Fruit fly (Drosophila melanogaster): ENCODE measurements around the gene ND-ACP.

ND-ACP gene

DNA sequence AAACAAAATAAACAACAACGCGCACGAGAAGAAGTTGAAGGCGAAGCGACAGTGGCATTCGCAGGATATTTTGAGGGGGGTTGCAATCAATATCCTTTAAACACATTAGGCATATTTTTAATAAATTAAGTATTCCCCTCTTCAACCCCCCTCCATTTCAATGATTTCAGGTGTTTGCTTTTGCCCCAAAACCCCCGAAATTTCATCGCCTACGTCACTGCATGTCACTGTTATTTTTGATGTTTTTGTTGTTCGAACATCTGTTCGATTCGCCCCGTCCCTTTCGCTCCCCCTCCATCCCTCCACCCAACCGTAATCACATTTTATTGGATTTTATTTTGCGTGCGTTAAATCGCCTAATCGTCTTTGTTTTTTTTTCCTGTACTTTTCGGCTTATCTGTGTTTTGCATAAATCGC lies 38.5 kb downstream of the ND-ACP start:
- peak; percentile 74 for TF ChIP-seq CG6792 (GFP tag; optimal IDR thresholded peaks at IDR 0.05)
- no peak for TF ChIP-seq dac (GFP tag; optimal IDR thresholded peaks at IDR 0.05)
- peak; percentile 1 for TF ChIP-seq CG1621 (tag; optimal IDR thresholded peaks at IDR 0.05)
- TF ChIP-seq CG16779 (tag; optimal IDR thresholded peaks at IDR 0.05) = no peak
- TF ChIP-seq Eip75B (GFP tag; optimal IDR thresholded peaks at IDR 0.05) = peak; percentile 67
- peak; percentile 83 for TF ChIP-seq esn (GFP tag; optimal IDR thresholded peaks at IDR 0.05)
- peak; percentile 37 for TF ChIP-seq Hr4 (GFP tag; optimal IDR thresholded peaks at IDR 0.05)
- peak; percentile 64 for TF ChIP-seq pdm3 (GFP tag; optimal IDR thresholded peaks at IDR 0.05)
- TF ChIP-seq Smox (GFP tag; optimal IDR thresholded peaks at IDR 0.05) = peak; percentile 71
- TF ChIP-seq Eip93F (GFP tag; optimal IDR thresholded peaks at IDR 0.05) = no peak
- peak; percentile 86 for TF ChIP-seq cyc (GFP tag; optimal IDR thresholded peaks at IDR 0.05)
- TF ChIP-seq CG4318 (GFP tag; optimal IDR thresholded peaks at IDR 0.05) = no peak
- TF ChIP-seq CG6163 (GFP tag; IDR thresholded peaks at IDR 0.05) = peak; percentile 88
- peak; percentile 43; the same call in 1 of the 2 replicates for TF ChIP-seq CG11294 (GFP tag; IDR thresholded peaks at IDR 0.05)
- peak; percentile 95 for TF ChIP-seq svp (GFP tag)
- TF ChIP-seq CG3919 (GFP tag; optimal IDR thresholded peaks at IDR 0.05) = peak; percentile 68
- TF ChIP-seq Eip78C (GFP tag) = peak; percentile 94
- TF ChIP-seq Sox102F (GFP tag; optimal IDR thresholded peaks at IDR 0.05) = peak; percentile 38
- TF ChIP-seq fkh (GFP tag; optimal IDR thresholded peaks at IDR 0.05) = peak; percentile 61
- peak; percentile 77 for TF ChIP-seq CG34406 (GFP tag; optimal IDR thresholded peaks at IDR 0.05)
- TF ChIP-seq Lpt (GFP tag; optimal IDR thresholded peaks at IDR 0.05) = no peak
- TF ChIP-seq Hr39 (GFP tag; optimal IDR thresholded peaks at IDR 0.05) = peak; percentile 89
- TF ChIP-seq CG8632 (GFP tag; optimal IDR thresholded peaks at IDR 0.05) = peak; percentile 74
- peak; percentile 15 for TF ChIP-seq fd59A (GFP tag; optimal IDR thresholded peaks at IDR 0.05)
- peak; percentile 89 for TF ChIP-seq CG31627 (GFP tag; optimal IDR thresholded peaks at IDR 0.05)
- peak; percentile 33 for TF ChIP-seq Blimp-1 (GFP tag; optimal IDR thresholded peaks at IDR 0.05)
- peak; percentile 21 for TF ChIP-seq spab (GFP tag; optimal IDR thresholded peaks at IDR 0.05)
- peak; percentile 35; the same call in 1 of the 3 replicates for TF ChIP-seq eg (GFP tag; IDR thresholded peaks at IDR 0.05)
- TF ChIP-seq CG32006 (GFP tag; optimal IDR thresholded peaks at IDR 0.05) = peak; percentile 35
- TF ChIP-seq CG6276 (GFP tag; optimal IDR thresholded peaks at IDR 0.05) = no peak
- TF ChIP-seq Sox14 (GFP tag; optimal IDR thresholded peaks at IDR 0.05) = peak; percentile 62
- TF ChIP-seq CG7368 (GFP tag; optimal IDR thresholded peaks at IDR 0.05) = peak; percentile 61
- TF ChIP-seq Ets21C (GFP tag; optimal IDR thresholded peaks at IDR 0.05) = peak; percentile 76
- TF ChIP-seq Sox15 (GFP tag; optimal IDR thresholded peaks at IDR 0.05) = peak; percentile 71
- peak; percentile 2 for TF ChIP-seq CG6854 (GFP tag; optimal IDR thresholded peaks at IDR 0.05)
- TF ChIP-seq CG10631 (GFP tag; optimal IDR thresholded peaks at IDR 0.05) = peak; percentile 53
- peak; percentile 83 for TF ChIP-seq Met (GFP tag; optimal IDR thresholded peaks at IDR 0.05)
- peak; percentile 34 for TF ChIP-seq CG11762 (GFP tag; optimal IDR thresholded peaks at IDR 0.05; ENCODE audit: insufficient read depth)
- TF ChIP-seq CG15336 (GFP tag; IDR thresholded peaks at IDR 0.05) = peak; percentile 47
- TF ChIP-seq CG9139 (GFP tag; optimal IDR thresholded peaks at IDR 0.05) = peak; percentile 2
- TF ChIP-seq CG8319 (GFP tag; optimal IDR thresholded peaks at IDR 0.05) = peak; percentile 72
- TF ChIP-seq CG11902 (GFP tag; optimal IDR thresholded peaks at IDR 0.05) = peak; percentile 68
- TF ChIP-seq achi (GFP tag; optimal IDR thresholded peaks at IDR 0.05) = peak; percentile 64
- peak; percentile 76 for TF ChIP-seq lz (GFP tag; optimal IDR thresholded peaks at IDR 0.05)
- peak; percentile 83 for TF ChIP-seq topi (GFP tag; optimal IDR thresholded peaks at IDR 0.05)
- TF ChIP-seq vri (GFP tag; optimal IDR thresholded peaks at IDR 0.05) = peak; percentile 71
- TF ChIP-seq CG10669 (GFP tag; optimal IDR thresholded peaks at IDR 0.05) = peak; percentile 32
- peak; percentile 11 for TF ChIP-seq dsx (GFP tag; optimal IDR thresholded peaks at IDR 0.05; ENCODE audit: poor library complexity, severe bottlenecking)
- peak; percentile 55 for TF ChIP-seq CG3032 (tag; optimal IDR thresholded peaks at IDR 0.05)
- TF ChIP-seq net (GFP tag; optimal IDR thresholded peaks at IDR 0.05) = peak; percentile 58
- TF ChIP-seq acj6 (GFP tag; optimal IDR thresholded peaks at IDR 0.05) = peak; percentile 75
- peak; percentile 29 for TF ChIP-seq Ets96B (tag; optimal IDR thresholded peaks at IDR 0.05)

All from whole organism, prepupa.